Worm (Caenorhabditis elegans): ENCODE measurements around the gene K08E3.2.

K08E3.2 gene

ce11 chrIII:13765782-13766181 lies 17.3 kb upstream of the K08E3.2 start:
- TF ChIP-seq ceh-82 (tag; optimal IDR thresholded peaks at IDR 0.05) (no peak), efl-3 (GFP tag; optimal IDR thresholded peaks at IDR 0.05) (no peak), swsn-7 (tag; optimal IDR thresholded peaks at IDR 0.05) (no peak), lir-3 (tag; optimal IDR thresholded peaks at IDR 0.05; ENCODE audit: poor library complexity) (no peak), dsc-1 (tag; optimal IDR thresholded peaks at IDR 0.05) (no peak), elt-3 (tag; optimal IDR thresholded peaks at IDR 0.05) (no peak), zag-1 (tag; optimal IDR thresholded peaks at IDR 0.05) (no peak)

DNA sequence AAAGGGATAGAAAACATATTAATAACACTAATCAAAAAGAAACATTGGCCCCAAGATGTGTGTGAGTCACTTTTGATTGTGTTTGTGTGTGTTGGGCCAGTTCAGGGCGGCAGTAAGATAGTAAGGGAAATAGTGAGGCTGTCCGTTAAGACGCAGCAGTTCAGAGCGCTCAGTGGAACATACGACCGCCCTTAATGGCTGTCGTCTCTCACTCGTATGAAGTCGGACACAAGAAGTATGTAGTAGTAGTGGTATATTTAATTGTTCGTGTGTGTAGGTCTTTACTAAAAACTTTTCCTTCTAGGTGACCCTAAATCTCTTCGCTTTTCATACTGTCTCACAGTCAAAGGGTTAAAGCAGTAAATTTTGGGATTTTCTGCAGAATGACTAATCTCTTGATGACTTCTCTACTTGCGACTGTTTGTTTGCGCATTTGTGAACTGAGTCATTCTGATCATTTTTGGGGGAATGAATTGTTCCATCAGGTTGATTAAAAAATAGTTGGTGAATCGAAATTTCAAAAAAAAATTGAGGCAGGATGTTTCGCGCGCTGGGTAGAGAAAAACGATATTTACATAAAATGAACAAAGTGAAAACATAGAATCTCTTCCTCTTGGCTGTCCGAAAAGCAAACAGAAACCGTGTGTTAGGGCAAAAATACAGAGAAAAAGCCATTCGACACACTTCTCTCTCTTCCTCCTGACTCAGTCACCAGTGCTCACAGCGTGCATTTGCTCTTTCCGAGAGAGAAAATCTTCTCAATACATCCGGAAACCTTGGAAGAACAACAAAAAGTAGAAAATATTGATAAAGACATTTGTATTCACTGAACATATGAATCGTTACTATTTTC lies 15.0 kb upstream of the K08E3.2 start:
- TF ChIP-seq unc-30 (tag; optimal IDR thresholded peaks at IDR 0.05): no peak
- peak in 1 of 2 experiments; percentile 53 for TF ChIP-seq mdl-1 (tag; optimal IDR thresholded peaks at IDR 0.05)
- TF ChIP-seq C04F5.9 (tag; optimal IDR thresholded peaks at IDR 0.05): no peak
- TF ChIP-seq irx-1 (tag; optimal IDR thresholded peaks at IDR 0.05): no peak
- TF ChIP-seq lin-15B (tag; optimal IDR thresholded peaks at IDR 0.05): no peak
- no peak for TF ChIP-seq lsy-2 (tag; optimal IDR thresholded peaks at IDR 0.05)
- TF ChIP-seq lir-3 (tag; optimal IDR thresholded peaks at IDR 0.05; ENCODE audit: poor library complexity): no peak
- TF ChIP-seq fkh-8 (tag; optimal IDR thresholded peaks at IDR 0.05): no peak
- TF ChIP-seq zip-4 (GFP tag; optimal IDR thresholded peaks at IDR 0.05): no peak
- TF ChIP-seq blmp-1 (tag; optimal IDR thresholded peaks at IDR 0.05): peak; percentile 42
- no peak for TF ChIP-seq mep-1 (tag; optimal IDR thresholded peaks at IDR 0.05)
- TF ChIP-seq nhr-19 (GFP tag; conservative IDR thresholded peaks at IDR 0.05): 0 out of 2 replicates have a peak, but pooled peaks have one; percentile 8
- TF ChIP-seq sup-37 (GFP tag; optimal IDR thresholded peaks at IDR 0.05): no peak
- TF ChIP-seq xbp-1 (tag; optimal IDR thresholded peaks at IDR 0.05): no peak
- TF ChIP-seq unc-98 (GFP tag; IDR thresholded peaks at IDR 0.05): no peak
- TF ChIP-seq snu-23 (GFP tag; optimal IDR thresholded peaks at IDR 0.05): peak; percentile 11
- no peak for TF ChIP-seq unc-62 (GFP tag; optimal IDR thresholded peaks at IDR 0.05)
- TF ChIP-seq alr-1 (tag; optimal IDR thresholded peaks at IDR 0.05; ENCODE audit: borderline replicate concordance): no peak
- TF ChIP-seq ama-1 (optimal IDR thresholded peaks at IDR 0.05): no peak
- TF ChIP-seq skn-1 (tag; optimal IDR thresholded peaks at IDR 0.05): no peak
- no peak for TF ChIP-seq grh-1 (GFP tag; IDR thresholded peaks at IDR 0.05)
- TF ChIP-seq ceh-90 (tag; optimal IDR thresholded peaks at IDR 0.05): no peak
- peak; percentile 24 to 56 for TF ChIP-seq lin-35 (GFP tag; optimal IDR thresholded peaks at IDR 0.05)
- TF ChIP-seq tbx-2 (tag; optimal IDR thresholded peaks at IDR 0.05): no peak
- TF ChIP-seq nhr-77 (tag; optimal IDR thresholded peaks at IDR 0.05): no peak
- TF ChIP-seq nhr-20 (tag; optimal IDR thresholded peaks at IDR 0.05): no peak
- TF ChIP-seq lin-13 (GFP tag; optimal IDR thresholded peaks at IDR 0.05): no peak
- no peak for TF ChIP-seq pag-3 (tag; optimal IDR thresholded peaks at IDR 0.05; ENCODE audit: borderline replicate concordance, insufficient read depth)
- no peak for TF ChIP-seq lin-39 (tag; optimal IDR thresholded peaks at IDR 0.05)
- no peak for TF ChIP-seq C34B4.2 (tag; optimal IDR thresholded peaks at IDR 0.05)
- TF ChIP-seq nhr-28 (tag; optimal IDR thresholded peaks at IDR 0.05): no peak
- no peak for TF ChIP-seq aha-1 (tag; optimal IDR thresholded peaks at IDR 0.05)
- TF ChIP-seq fkh-10 (GFP tag; optimal IDR thresholded peaks at IDR 0.05): no peak
- peak; percentile 46 for TF ChIP-seq ztf-4 (tag; optimal IDR thresholded peaks at IDR 0.05)
- no peak for TF ChIP-seq swsn-7 (tag; optimal IDR thresholded peaks at IDR 0.05)
- peak in 1 of 3 experiments; percentile 17 for TF ChIP-seq ceh-82 (tag; optimal IDR thresholded peaks at IDR 0.05)
- TF ChIP-seq hlh-4 (tag; optimal IDR thresholded peaks at IDR 0.05): no peak
- no peak for TF ChIP-seq hpl-2 (GFP tag; optimal IDR thresholded peaks at IDR 0.05)
- TF ChIP-seq ceh-63 (GFP tag; optimal IDR thresholded peaks at IDR 0.05): no peak
- TF ChIP-seq ets-5 (GFP tag; IDR thresholded peaks at IDR 0.05): no peak
- TF ChIP-seq tlp-1 (tag; optimal IDR thresholded peaks at IDR 0.05): no peak
- TF ChIP-seq sptf-1 (tag; optimal IDR thresholded peaks at IDR 0.05): no peak
- no peak for TF ChIP-seq C16A3.4 (tag; optimal IDR thresholded peaks at IDR 0.05)
- peak in 1 of 3 experiments; percentile 7 for TF ChIP-seq dpl-1 (GFP tag; optimal IDR thresholded peaks at IDR 0.05)
- TF ChIP-seq Y116A8C.19 (tag; optimal IDR thresholded peaks at IDR 0.05; ENCODE audit: borderline replicate concordance): no peak
- no peak for TF ChIP-seq rnt-1 (tag; optimal IDR thresholded peaks at IDR 0.05)
